Worm (Caenorhabditis elegans): ENCODE results near the gene C09H10.5.

ce11 chrII:11091577-11091976, 12.0 kb downstream of the C09H10.5 start:
- peak; percentile 75 for TF ChIP-seq fkh-10 (GFP tag; optimal IDR thresholded peaks at IDR 0.05)
- no peak for TF ChIP-seq hpl-2 (GFP tag; optimal IDR thresholded peaks at IDR 0.05)
- TF ChIP-seq ceh-63 (GFP tag; optimal IDR thresholded peaks at IDR 0.05): no peak
- no peak for TF ChIP-seq ceh-90 (tag; optimal IDR thresholded peaks at IDR 0.05)
- TF ChIP-seq lin-39 (tag; optimal IDR thresholded peaks at IDR 0.05): no peak
- TF ChIP-seq pqm-1 (tag; optimal IDR thresholded peaks at IDR 0.05): no peak
- TF ChIP-seq ztf-11 (tag; optimal IDR thresholded peaks at IDR 0.05): no peak
- no peak for TF ChIP-seq nhr-19 (GFP tag; conservative IDR thresholded peaks at IDR 0.05)
